Worm (Caenorhabditis elegans) whole organism, young adult: Measurements from ENCODE around the gene C52E4.7.

Source experiments
- F39B2.1 ChIP-seq: fragments of 200-800 bp; sonication (Bioruptor generic); IDR thresholded peaks from 2 replicates; pipeline ENCODE4 v1.3.6; 2022; ENCODE audit warnings: missing genetic modification reagents, missing genetic modification characterization, missing compliant biosample characterization
- T26A5.8 ChIP-seq: sonication (generic microtip); optimal IDR thresholded peaks from 2 replicates; lab custom pipeline; 2016; ENCODE audit warnings: missing genetic modification characterization, missing compliant biosample characterization
- Y53F4B.3 ChIP-seq: fragments of 200-800 bp; sonication (Bioruptor generic); IDR thresholded peaks from 2 replicates; pipeline ENCODE4 v1.3.6; 2022; ENCODE audit warnings: missing genetic modification reagents, missing genetic modification characterization, missing compliant biosample characterization
- ama-1 ChIP-seq, 3 experiments: fragments of 150-350 bp in 1 of 3; sonication (generic microtip) in 2 of 3; optimal IDR thresholded peaks; 2 replicates each; lab custom pipeline; 2014 to 2018; ENCODE audit warnings: missing biosample characterization in 2 of 3, missing genetic modification characterization in 2 of 3, missing genetic modification reagents in 2 of 3
- aptf-3 ChIP-seq: fragments of 200-800 bp; sonication (Bioruptor generic); IDR thresholded peaks from 2 replicates; pipeline ENCODE4 v1.3.6; 2022; ENCODE audit warnings: missing genetic modification characterization, missing compliant biosample characterization
- athp-1 ChIP-seq: sonication (generic microtip); optimal IDR thresholded peaks from 2 replicates; lab custom pipeline; 2017; ENCODE audit warnings: mild to moderate bottlenecking, missing genetic modification characterization, missing compliant biosample characterization
- ceh-91 ChIP-seq: fragments of 200-800 bp; sonication (Bioruptor generic); IDR thresholded peaks from 2 replicates; pipeline ENCODE4 v1.3.6; 2022; ENCODE audit warnings: missing genetic modification reagents, missing genetic modification characterization, missing compliant biosample characterization
- tlf-1 ChIP-seq: fragments of 200-800 bp; sonication (Bioruptor generic); optimal IDR thresholded peaks from 2 replicates; lab custom pipeline; 2018; ENCODE audit warnings: mild to moderate bottlenecking, missing genetic modification characterization, missing compliant biosample characterization
- unc-130 ChIP-seq: sonication (generic microtip); optimal IDR thresholded peaks from 2 replicates; lab custom pipeline; 2016; ENCODE audit warnings: missing genetic modification reagents, missing genetic modification characterization, missing compliant biosample characterization
- ztf-6 ChIP-seq: fragments of 200-800 bp; sonication (Bioruptor generic); IDR thresholded peaks from 2 replicates; pipeline ENCODE4 v1.3.6; 2022; ENCODE audit warnings: missing genetic modification reagents, missing genetic modification characterization, missing compliant biosample characterization

DNA sequence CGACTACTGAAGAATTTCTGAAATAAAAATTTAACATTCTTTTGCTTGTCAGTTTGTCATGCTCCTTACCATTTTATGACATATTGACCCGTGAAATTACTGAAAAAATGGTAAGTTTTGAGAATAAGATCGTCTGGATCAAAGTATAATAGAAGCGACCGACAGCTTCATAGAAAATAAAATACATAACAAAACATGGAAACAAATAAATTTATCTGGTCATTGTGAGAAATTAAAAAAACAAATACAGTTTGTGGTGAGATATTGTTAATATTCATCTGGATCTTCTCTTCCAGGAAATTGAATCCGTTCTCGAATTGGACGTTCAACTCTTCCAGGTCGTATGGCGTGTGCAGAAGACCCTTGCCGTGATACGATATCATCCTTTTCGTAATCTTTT lies 38.0 kb downstream of the C52E4.7 start, which contains the start of gene pkc-1:
- TF ChIP-seq unc-130 (GFP tag; lab: Kevin White, UChicago) (no peak), Y53F4B.3 (no peak), athp-1 (tag; lab: Kevin White, UChicago) (no peak), aptf-3 (GFP tag; lab: Robert Waterston, UW) (no peak), ztf-6 (GFP tag; lab: Robert Waterston, UW) (no peak), tlf-1 (GFP tag; lab: Kevin White, UChicago) (no peak), ceh-91 (no peak), ama-1 (optimal IDR thresholded peaks at IDR 0.05; lab: Kevin White, UChicago) (no peak), ama-1 (GFP tag; optimal IDR thresholded peaks at IDR 0.05; lab: Kevin White, UChicago) (no peak), F39B2.1 (GFP tag; lab: Robert Waterston, UW) (no peak), T26A5.8 (tag; lab: Kevin White, UChicago) (no peak)
